Fruit fly (Drosophila melanogaster) whole organism, pupa: Measurements from ENCODE around the gene olf413.
A peak's percentile ranks its signal among the peaks of the same experiment; 100 is the strongest.

Experiments
- CG10348 ChIP-seq: fragments of 200-800 bp; sonication (Bioruptor generic); IDR thresholded peaks from 2 replicates; pipeline ENCODE4 v1.3.6; 2022; ENCODE audit warnings: missing biosample characterization, missing genetic modification characterization
- CG12605 ChIP-seq: fragments of 200-800 bp; sonication (Bioruptor generic); IDR thresholded peaks from 2 replicates; pipeline ENCODE4 v1.3.6; 2022; ENCODE audit warnings: missing biosample characterization, missing genetic modification characterization
- CG13204 ChIP-seq: fragments of 200-800 bp; sonication (Bioruptor generic); optimal IDR thresholded peaks from 2 replicates; lab custom pipeline; 2018; ENCODE audit warnings: missing biosample characterization, mild to moderate bottlenecking, missing genetic modification characterization, moderate library complexity
- CG14655 ChIP-seq: fragments of 200-800 bp; sonication (Bioruptor generic); optimal IDR thresholded peaks from 3 replicates; lab custom pipeline; 2017; ENCODE audit warnings: mild to moderate bottlenecking, missing biosample characterization, missing genetic modification reagents, missing genetic modification characterization
- CG15710 ChIP-seq: fragments of 200-800 bp; sonication (Bioruptor generic); optimal IDR thresholded peaks from 2 replicates; lab custom pipeline; 2018; ENCODE audit warnings: missing biosample characterization, mild to moderate bottlenecking, missing genetic modification characterization, moderate library complexity
- CG17806 ChIP-seq: fragments of 200-800 bp; sonication (Bioruptor generic); optimal IDR thresholded peaks from 2 replicates; lab custom pipeline; 2018; ENCODE audit warnings: missing biosample characterization, mild to moderate bottlenecking, missing genetic modification characterization, moderate library complexity
- CG32121 ChIP-seq: fragments of 200-800 bp; sonication (Bioruptor generic); IDR thresholded peaks from 2 replicates; pipeline ENCODE4 v1.3.6; 2022; ENCODE audit warnings: missing biosample characterization, missing genetic modification characterization
- CG34367 ChIP-seq: fragments of 200-800 bp; sonication (Bioruptor generic); optimal IDR thresholded peaks from 2 replicates; lab custom pipeline; 2018; ENCODE audit warnings: missing biosample characterization, mild to moderate bottlenecking, missing genetic modification characterization
- CG4496 ChIP-seq: fragments of 200-800 bp; sonication (Bioruptor generic); IDR thresholded peaks from 3 replicates; pipeline ENCODE4 v1.3.6; 2022; ENCODE audit warnings: missing biosample characterization, missing genetic modification characterization
- CG8159 ChIP-seq: fragments of 200-800 bp; sonication (Bioruptor generic); optimal IDR thresholded peaks from 3 replicates; lab custom pipeline; 2018; ENCODE audit warnings: missing biosample characterization, mild to moderate bottlenecking, missing genetic modification characterization, moderate library complexity
- CG8301 ChIP-seq: fragments of 200-800 bp; sonication (Bioruptor generic); optimal IDR thresholded peaks from 2 replicates; lab custom pipeline; 2018; ENCODE audit warnings: missing biosample characterization, mild to moderate bottlenecking, missing genetic modification characterization
- CG9948 ChIP-seq: fragments of 200-800 bp; sonication (Bioruptor generic); optimal IDR thresholded peaks from 2 replicates; lab custom pipeline; 2018; ENCODE audit warnings: missing biosample characterization, mild to moderate bottlenecking, missing genetic modification characterization, moderate library complexity
- D1 ChIP-seq: fragments of 200-800 bp; sonication (Bioruptor generic); optimal IDR thresholded peaks from 2 replicates; lab custom pipeline; 2018; ENCODE audit warnings: missing biosample characterization, mild to moderate bottlenecking, missing genetic modification characterization, moderate library complexity
- EcR ChIP-seq: fragments of 200-800 bp; sonication (Bioruptor generic); optimal IDR thresholded peaks from 3 replicates; lab custom pipeline; 2019; ENCODE audit warnings: missing biosample characterization, missing genetic modification characterization, mild to moderate bottlenecking, moderate library complexity, missing genetic modification reagents
- Ets98B ChIP-seq: fragments of 200-800 bp; sonication (Bioruptor generic); IDR thresholded peaks from 2 replicates; pipeline ENCODE4 v1.3.6; 2022; ENCODE audit warnings: missing biosample characterization, missing genetic modification characterization
- Pif1A ChIP-seq: fragments of 200-800 bp; sonication (Bioruptor generic); optimal IDR thresholded peaks from 3 replicates; lab custom pipeline; 2016; ENCODE audit warnings: missing biosample characterization, missing genetic modification characterization
- Pif1B ChIP-seq: fragments of 200-800 bp; sonication (Bioruptor generic); optimal IDR thresholded peaks from 3 replicates; lab custom pipeline; 2016; ENCODE audit warnings: missing biosample characterization, missing genetic modification characterization
- Snoo ChIP-seq: fragments of 200-800 bp; sonication (Bioruptor generic); optimal IDR thresholded peaks from 3 replicates; lab custom pipeline; 2017; ENCODE audit warnings: missing biosample characterization, mild to moderate bottlenecking, missing genetic modification characterization, inconsistent platforms
- fd96Ca ChIP-seq: fragments of 200-800 bp; sonication (Bioruptor generic); IDR thresholded peaks from 3 replicates; pipeline ENCODE4 v1.3.6; 2022; ENCODE audit warnings: missing biosample characterization, missing genetic modification characterization
- gl ChIP-seq: fragments of 200-800 bp; sonication (Bioruptor generic); optimal IDR thresholded peaks from 2 replicates; lab custom pipeline; 2018; ENCODE audit warnings: missing biosample characterization, mild to moderate bottlenecking, missing genetic modification characterization
- rn ChIP-seq: fragments of 200-800 bp; sonication (Bioruptor generic); IDR thresholded peaks from 2 replicates; pipeline ENCODE4 v1.3.6; 2022; ENCODE audit warnings: missing biosample characterization, missing genetic modification characterization

olf413 gene

DNA sequence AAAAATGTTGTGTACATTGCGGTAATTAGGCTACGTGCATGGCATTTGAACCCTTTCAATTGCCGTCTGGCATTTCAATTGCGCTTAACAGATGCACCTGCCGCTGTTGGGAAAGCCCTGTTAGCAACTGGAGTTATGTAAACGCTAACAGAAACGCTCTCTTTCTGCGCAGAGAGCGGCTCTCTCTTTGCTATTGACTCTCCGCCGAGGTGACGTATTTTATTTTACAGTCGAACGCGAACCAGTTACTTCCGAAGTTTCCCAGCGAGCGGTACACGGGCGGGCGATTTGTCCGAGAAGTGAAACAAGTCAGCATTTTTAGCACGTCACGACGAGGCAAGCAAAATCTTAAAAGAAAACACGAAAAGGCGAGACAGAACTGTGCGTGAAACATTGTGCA, at the start of gene olf413:
Gene olf413 (plus strand): TSS at position 242 of the 400 bp plus-strand sequence.
- peak; percentile 48; the same call in 1 of the 3 replicates for TF ChIP-seq CG4496
- TF ChIP-seq EcR: peak; percentile 7
- TF ChIP-seq CG17806 (tag; lab: Kevin White, UChicago): no peak
- TF ChIP-seq CG12605 (GFP tag; lab: Robert Waterston, UW): peak; percentile 26; the same call in 1 of the 2 replicates
- peak; percentile 33; the same call in 1 of the 3 replicates for TF ChIP-seq fd96Ca
- TF ChIP-seq CG34367 (tag; lab: Kevin White, UChicago): peak; percentile 2
- TF ChIP-seq Snoo (tag; lab: Kevin White, UChicago): no peak
- no peak for TF ChIP-seq CG9948 (tag; lab: Kevin White, UChicago)
- TF ChIP-seq CG13204: peak; percentile 39

DNA sequence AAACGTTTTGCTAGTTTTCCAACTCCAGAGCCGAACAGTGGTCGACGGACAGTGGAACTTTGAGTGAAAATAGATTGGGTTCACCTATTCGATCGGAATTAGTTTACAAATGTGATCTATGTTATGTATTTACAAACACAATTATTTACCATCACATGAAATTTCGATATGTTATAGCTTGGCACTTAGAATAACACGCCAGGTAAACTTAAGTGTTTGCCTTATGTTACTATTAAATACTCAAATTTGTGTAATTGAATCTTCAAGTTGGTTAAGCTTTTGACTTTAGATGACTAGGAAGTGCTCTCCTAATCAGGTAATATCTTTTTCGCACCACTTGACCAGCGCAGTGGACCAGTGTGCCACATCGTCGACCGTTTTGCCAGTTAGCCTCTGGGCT, 44.6 kb upstream of the olf413 start:
- TF ChIP-seq CG8159 (tag; lab: Kevin White, UChicago) (peak; percentile 6), fd96Ca (no peak), CG14655 (GFP tag; lab: Kevin White, UChicago) (peak; percentile 34), CG15710 (tag; lab: Kevin White, UChicago) (no peak), D1 (tag; lab: Kevin White, UChicago) (no peak)

DNA sequence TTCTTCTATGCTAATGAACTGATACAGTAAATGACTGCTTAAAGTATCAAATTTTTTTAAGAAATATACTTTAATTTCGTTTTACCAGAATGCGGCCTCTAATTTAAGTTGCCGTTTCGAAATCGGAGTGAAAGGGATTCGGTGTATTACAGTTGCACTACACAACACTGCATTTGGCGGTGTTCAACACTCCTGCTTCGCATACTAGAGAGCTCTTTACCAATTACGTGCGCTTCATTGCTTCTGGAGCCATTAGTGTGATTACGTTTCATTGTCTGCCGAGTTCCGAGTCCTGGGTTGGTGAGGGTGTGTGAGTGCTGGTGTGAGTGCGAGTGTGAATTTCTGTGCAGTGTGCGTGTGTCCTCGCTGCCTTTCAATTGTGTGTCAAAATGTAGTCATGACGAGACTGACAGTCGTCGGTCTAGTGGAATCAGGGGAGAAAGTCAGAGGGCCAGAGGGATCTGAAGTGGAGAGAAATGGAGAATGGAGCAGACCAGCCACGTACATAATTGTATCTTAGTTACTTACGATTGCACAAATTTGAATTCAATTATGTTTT, 41.5 kb upstream of the olf413 start:
- no peak for TF ChIP-seq Snoo (tag; lab: Kevin White, UChicago)
- TF ChIP-seq gl (tag; lab: Kevin White, UChicago): no peak
- TF ChIP-seq Ets98B (GFP tag; lab: Robert Waterston, UW): no peak
- no peak for TF ChIP-seq CG13204
- no peak for TF ChIP-seq CG8159 (tag; lab: Kevin White, UChicago)
- no peak for TF ChIP-seq CG15710 (tag; lab: Kevin White, UChicago)
- no peak for TF ChIP-seq Pif1B (GFP tag; lab: Kevin White, UChicago)
- TF ChIP-seq CG10348 (GFP tag; lab: Robert Waterston, UW): no peak
- TF ChIP-seq CG12605 (GFP tag; lab: Robert Waterston, UW): no peak
- TF ChIP-seq D1 (tag; lab: Kevin White, UChicago): no peak
- no peak for TF ChIP-seq CG8301
- no peak for TF ChIP-seq CG14655 (GFP tag; lab: Kevin White, UChicago)
- TF ChIP-seq CG32121 (GFP tag; lab: Robert Waterston, UW): no peak
- no peak for TF ChIP-seq rn (GFP tag; lab: Robert Waterston, UW)
- no peak for TF ChIP-seq CG9948 (tag; lab: Kevin White, UChicago)
- no peak for TF ChIP-seq fd96Ca
- no peak for TF ChIP-seq CG34367 (tag; lab: Kevin White, UChicago)

DNA sequence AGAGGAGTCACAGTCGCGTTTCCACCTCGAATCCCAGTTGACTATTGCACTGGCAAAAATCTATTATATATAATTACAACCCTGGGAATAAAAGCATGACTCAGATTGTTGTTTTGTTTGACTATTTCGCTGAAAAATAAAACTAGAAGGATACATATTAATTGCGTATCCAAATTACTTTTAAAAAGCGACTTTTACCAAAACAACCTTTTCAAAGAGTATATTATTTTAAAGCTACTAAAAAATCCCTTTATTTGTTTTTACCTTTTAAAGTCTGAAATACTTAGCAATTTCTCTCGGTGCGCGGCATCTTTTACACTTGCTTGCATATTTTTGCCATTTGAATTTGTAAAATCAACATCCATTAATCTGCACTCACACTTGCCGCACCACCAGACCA, 29.2 kb upstream of the olf413 start:
- TF ChIP-seq D1 (tag; lab: Kevin White, UChicago) (no peak), CG9948 (tag; lab: Kevin White, UChicago) (peak; percentile 55), EcR (no peak), CG8159 (tag; lab: Kevin White, UChicago) (peak; percentile 47), Pif1B (GFP tag; lab: Kevin White, UChicago) (no peak), CG32121 (GFP tag; lab: Robert Waterston, UW) (no peak; the same call in 1 of the 2 replicates), CG10348 (GFP tag; lab: Robert Waterston, UW) (no peak), CG15710 (tag; lab: Kevin White, UChicago) (peak; percentile 28), CG14655 (GFP tag; lab: Kevin White, UChicago) (peak; percentile 79), Ets98B (GFP tag; lab: Robert Waterston, UW) (peak; percentile 16; the same call in 1 of the 2 replicates), CG34367 (tag; lab: Kevin White, UChicago) (peak; percentile 22), rn (GFP tag; lab: Robert Waterston, UW) (no peak), CG8301 (peak; percentile 68), fd96Ca (no peak), CG13204 (no peak), Pif1A (GFP tag; lab: Kevin White, UChicago) (peak; percentile 15), Snoo (tag; lab: Kevin White, UChicago) (no peak), CG4496 (no peak), gl (tag; lab: Kevin White, UChicago) (no peak), CG12605 (GFP tag; lab: Robert Waterston, UW) (no peak), CG17806 (tag; lab: Kevin White, UChicago) (peak; percentile 35)

DNA sequence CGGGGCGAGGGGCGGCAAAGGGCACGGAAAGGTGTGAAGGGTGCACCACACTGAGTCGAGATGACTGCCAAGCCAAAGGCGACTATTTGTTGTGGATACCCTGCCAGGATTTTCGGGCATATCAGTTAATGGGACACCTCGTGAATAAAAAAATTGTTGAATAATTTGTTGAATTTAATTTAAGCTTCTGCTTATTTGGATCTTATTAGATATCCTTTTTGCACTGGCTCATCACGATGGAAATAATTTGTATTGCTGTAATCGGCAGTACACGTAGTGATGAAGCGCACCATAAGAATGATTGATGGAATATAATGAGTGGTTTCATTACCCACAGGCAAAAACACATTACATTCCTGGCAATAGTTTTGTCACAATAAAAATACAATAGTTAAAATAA, 26.0 kb upstream of the olf413 start:
- TF ChIP-seq CG8301 (no peak), CG8159 (tag; lab: Kevin White, UChicago) (peak; percentile 10)

DNA sequence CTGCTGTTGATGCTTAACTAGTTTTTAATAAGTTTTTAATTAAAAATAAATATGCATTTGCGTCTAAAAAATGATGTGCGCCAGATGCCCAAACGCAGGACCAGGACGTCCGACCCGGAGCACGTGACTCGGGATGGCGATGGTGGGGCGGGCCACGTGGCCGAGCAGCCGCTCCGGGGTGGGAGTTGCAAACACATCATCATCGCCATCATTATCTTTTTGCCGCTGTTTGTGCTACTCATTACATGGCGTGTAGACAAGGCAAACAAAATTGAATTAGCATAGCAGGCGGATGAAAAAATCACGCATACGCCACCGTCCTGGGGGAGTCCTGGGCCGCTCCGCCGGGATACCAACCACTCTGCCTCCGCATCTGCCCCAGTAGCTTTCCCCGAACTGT, 22.7 kb upstream of the olf413 start:
- TF ChIP-seq CG17806 (tag; lab: Kevin White, UChicago) (no peak), Ets98B (GFP tag; lab: Robert Waterston, UW) (no peak), gl (tag; lab: Kevin White, UChicago) (no peak), CG12605 (GFP tag; lab: Robert Waterston, UW) (no peak), CG13204 (no peak), fd96Ca (no peak), D1 (tag; lab: Kevin White, UChicago) (no peak), CG10348 (GFP tag; lab: Robert Waterston, UW) (no peak), Pif1B (GFP tag; lab: Kevin White, UChicago) (no peak), CG8301 (no peak), CG14655 (GFP tag; lab: Kevin White, UChicago) (no peak), Pif1A (GFP tag; lab: Kevin White, UChicago) (no peak)
